Worm (Caenorhabditis elegans) whole organism, L1 larva: ENCODE results near the gene ZC317.2.
"Not testable (repeated sequence)": the region's sequence is repeated elsewhere in the genome, so short reads cannot be mapped to it uniquely, and the experiment has no call there.

Experiments
- aly-2 ChIP-seq: fragments of 150-350 bp; optimal IDR thresholded peaks from 2 replicates; lab custom pipeline; 2014; ENCODE audit warnings: missing biosample characterization, missing genetic modification characterization
- ceh-63 ChIP-seq: fragments of 200-800 bp; sonication (Bioruptor generic); optimal IDR thresholded peaks from 2 replicates; lab custom pipeline; 2018; ENCODE audit warnings: mild to moderate bottlenecking, missing genetic modification characterization, missing compliant biosample characterization
- lsy-2 ChIP-seq, 2 experiments: fragments of 150-350 bp; optimal IDR thresholded peaks; 2 replicates each; lab custom pipeline; 2014; ENCODE audit warnings: missing biosample characterization in 2 of 2, missing genetic modification characterization in 2 of 2
- mdl-1 ChIP-seq, 2 experiments: fragments of 150-350 bp; optimal IDR thresholded peaks; 2 replicates each; lab custom pipeline; 2014 to 2017; ENCODE audit warnings: missing biosample characterization in 2 of 2, missing genetic modification characterization in 2 of 2, inconsistent platforms in 1 of 2
- nhr-11 ChIP-seq: fragments of 150-350 bp; optimal IDR thresholded peaks from 2 replicates; lab custom pipeline; 2014; ENCODE audit warnings: missing biosample characterization, missing genetic modification characterization
- nhr-47 ChIP-seq: sonication (generic microtip); optimal IDR thresholded peaks from 2 replicates; lab custom pipeline; 2016; ENCODE audit warnings: mild to moderate bottlenecking, missing genetic modification characterization, moderate library complexity, missing compliant biosample characterization
- pax-3 ChIP-seq: fragments of 200-800 bp; sonication (Bioruptor generic); optimal IDR thresholded peaks from 2 replicates; lab custom pipeline; 2018; ENCODE audit warnings: mild to moderate bottlenecking, missing genetic modification characterization, moderate library complexity, missing compliant biosample characterization
- snu-23 ChIP-seq: sonication (generic microtip); optimal IDR thresholded peaks from 2 replicates; lab custom pipeline; 2016; ENCODE audit warnings: missing genetic modification characterization, missing compliant biosample characterization
- sox-4 ChIP-seq: sonication (generic microtip); optimal IDR thresholded peaks from 2 replicates; lab custom pipeline; 2016; ENCODE audit warnings: missing genetic modification characterization, missing compliant biosample characterization
- unc-130 ChIP-seq: fragments of 150-350 bp; optimal IDR thresholded peaks from 2 replicates; lab custom pipeline; 2017; ENCODE audit warnings: missing biosample characterization, missing genetic modification characterization, inconsistent platforms
- unc-62 ChIP-seq: fragments of 150-350 bp; optimal IDR thresholded peaks from 2 replicates; lab custom pipeline; 2014; ENCODE audit warnings: missing biosample characterization, missing genetic modification reagents, missing genetic modification characterization

- not testable (repeated sequence) for TF ChIP-seq snu-23 (GFP tag; lab: Kevin White, UChicago); aly-2; nhr-11 (tag; lab: Kevin White, UChicago); unc-62; unc-130 (tag; lab: Kevin White, UChicago); ceh-63 (GFP tag; lab: Kevin White, UChicago); pax-3; nhr-47 (tag; lab: Kevin White, UChicago); lsy-2 (tag; optimal IDR thresholded peaks at IDR 0.05; lab: Kevin White, UChicago); mdl-1 (tag; optimal IDR thresholded peaks at IDR 0.05; lab: Kevin White, UChicago); sox-4 (tag; lab: Kevin White, UChicago)
These were observed 11.0 kb downstream of the ZC317.2 start, which contains the start of gene ZC317.7 for ce11 chrV:5470930-5471329.
